Worm (Caenorhabditis elegans) whole organism, L4 larva: ENCODE data around the gene T24A6.20.

Experiments
- hif-1 ChIP-seq, 2 experiments: sonication (generic microtip); optimal IDR thresholded peaks; 2 replicates each; lab custom pipeline; 2016 to 2017; ENCODE audit warnings: missing compliant biosample characterization in 2 of 2, missing genetic modification characterization in 2 of 2, missing genetic modification reagents in 2 of 2, missing genotype in 2 of 2, mild to moderate bottlenecking in 1 of 2
- nhr-41 ChIP-seq: fragments of 200-800 bp; sonication (Bioruptor generic); IDR thresholded peaks from 2 replicates; pipeline ENCODE4 v1.3.6; 2022; ENCODE audit warnings: missing genetic modification reagents, missing genetic modification characterization, missing compliant biosample characterization
- unc-62 ChIP-seq, 3 experiments: fragments of 150-350 bp in 1 of 3; sonication (generic microtip); optimal IDR thresholded peaks in 2 of 3; peaks in 1 of 3; 1 replicate in 1 of 3; 2 replicates in 2 of 3; lab custom pipeline; 2014 to 2017; ENCODE audit warnings: missing biosample characterization in 3 of 3, missing genetic modification characterization in 3 of 3, missing genetic modification reagents in 3 of 3, missing genotype in 1 of 3

DNA sequence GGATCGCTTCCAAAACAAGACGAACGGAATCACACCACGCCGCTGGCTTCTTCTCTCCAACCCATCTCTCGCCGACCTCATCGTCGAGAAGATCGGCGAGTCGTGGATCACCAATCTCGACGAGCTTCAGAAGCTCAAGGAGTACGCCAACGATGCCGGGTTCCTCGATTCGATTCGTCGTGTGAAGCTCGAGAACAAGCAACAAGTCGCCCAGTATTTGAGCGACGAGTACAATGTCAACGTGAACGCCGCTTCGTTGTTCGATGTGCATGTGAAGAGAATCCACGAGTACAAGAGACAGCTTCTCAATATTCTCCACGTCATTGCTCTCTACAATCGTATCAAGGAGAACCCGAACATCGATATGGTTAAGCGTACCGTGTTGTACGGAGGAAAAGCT is 30.7 kb downstream of the T24A6.20 start:
- no peak for TF ChIP-seq hif-1 (tag; optimal IDR thresholded peaks at IDR 0.05; lab: Kevin White, UChicago)
- no peak for TF ChIP-seq unc-62 (GFP tag; optimal IDR thresholded peaks at IDR 0.05 in 1 of 2; lab: Kevin White, UChicago)
- TF ChIP-seq unc-62 (tag; optimal IDR thresholded peaks at IDR 0.05; lab: Kevin White, UChicago): no peak
- no peak for TF ChIP-seq nhr-41 (GFP tag; lab: Robert Waterston, UW)
